Fruit fly (Drosophila melanogaster): ENCODE results near the gene Rnp4F.

Rnp4F gene

DNA sequence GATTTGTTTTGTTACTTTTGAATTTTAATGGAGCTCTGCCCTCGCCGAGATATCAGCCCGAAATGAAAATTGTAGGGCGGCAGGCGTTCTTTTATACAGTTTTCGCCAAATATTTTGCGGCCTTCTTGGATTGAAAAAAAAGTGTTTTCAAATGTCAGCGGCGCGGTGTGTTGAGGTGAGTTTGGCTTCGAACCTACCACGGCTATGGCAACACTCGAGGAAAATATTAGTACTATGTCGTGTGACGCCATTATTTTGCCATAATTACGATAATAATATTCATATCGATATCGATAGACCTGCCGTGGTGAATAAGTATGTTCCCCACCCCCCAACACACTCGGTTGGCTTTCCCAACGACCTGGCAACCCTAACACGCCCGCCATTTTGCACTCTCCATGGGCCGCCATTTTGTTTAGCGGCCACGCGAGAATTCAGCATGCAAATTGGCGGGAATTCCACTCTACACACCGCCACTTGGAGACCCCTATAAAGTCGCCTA lies 10.6 kb downstream of the Rnp4F start, which contains the start of the genes TrxT and dhd (continued):
- TF ChIP-seq achi (GFP tag; optimal IDR thresholded peaks at IDR 0.05) (no peak), CG34406 (GFP tag; optimal IDR thresholded peaks at IDR 0.05) (no peak), CG3919 (GFP tag; optimal IDR thresholded peaks at IDR 0.05) (peak; percentile 59), CG6854 (GFP tag; optimal IDR thresholded peaks at IDR 0.05) (peak; percentile 13), CG8119 (GFP tag; IDR thresholded peaks at IDR 0.05) (peak; percentile 36; the same call in 1 of the 3 replicates), Eip75B (GFP tag; optimal IDR thresholded peaks at IDR 0.05) (no peak), Eip78C (GFP tag) (peak; percentile 48), Ets96B (tag; optimal IDR thresholded peaks at IDR 0.05) (peak; percentile 21)

DNA sequence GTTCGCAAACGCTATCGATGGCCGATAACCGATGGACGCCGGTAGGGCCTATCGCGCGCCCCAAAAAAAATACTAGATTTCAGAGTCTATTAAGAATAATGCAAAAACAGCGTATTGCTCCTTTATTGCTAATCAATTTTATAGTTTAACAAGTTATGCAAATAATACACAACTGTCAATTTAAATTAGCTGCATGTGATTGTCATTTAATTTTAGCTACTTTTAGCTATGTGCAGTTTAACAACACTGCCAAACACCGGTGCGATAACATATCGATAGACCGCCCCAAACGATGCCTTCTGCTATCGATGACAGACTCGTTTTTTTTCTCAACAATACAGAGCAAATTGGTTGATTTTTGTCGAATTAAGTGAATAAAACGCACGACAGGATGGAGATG lies 13.5 kb downstream of the Rnp4F start, which contains the start of the genes Cdk7 and snf:
Cdk7 (minus strand) TSS at position 21 of the 400 bp plus-strand sequence.
snf (plus strand) TSS at position 280 of the 400 bp plus-strand sequence.
- TF ChIP-seq Ets21C (GFP tag; optimal IDR thresholded peaks at IDR 0.05) (no peak), Eip78C (GFP tag) (peak; percentile 20), CG8632 (GFP tag; optimal IDR thresholded peaks at IDR 0.05) (no peak), cyc (GFP tag; optimal IDR thresholded peaks at IDR 0.05) (peak; percentile 27), Blimp-1 (GFP tag; optimal IDR thresholded peaks at IDR 0.05) (no peak), CG31627 (GFP tag; optimal IDR thresholded peaks at IDR 0.05) (peak; percentile 44), CG4318 (GFP tag; optimal IDR thresholded peaks at IDR 0.05) (no peak), CG3919 (GFP tag; optimal IDR thresholded peaks at IDR 0.05) (peak; percentile 25), Hr39 (GFP tag; optimal IDR thresholded peaks at IDR 0.05) (no peak), Eip93F (GFP tag; optimal IDR thresholded peaks at IDR 0.05) (no peak), net (GFP tag; optimal IDR thresholded peaks at IDR 0.05) (no peak), Sox15 (GFP tag; optimal IDR thresholded peaks at IDR 0.05) (no peak), CG6163 (GFP tag; IDR thresholded peaks at IDR 0.05) (no peak), salr (GFP tag; optimal IDR thresholded peaks at IDR 0.05) (no peak), vri (GFP tag; optimal IDR thresholded peaks at IDR 0.05) (no peak), esn (GFP tag; optimal IDR thresholded peaks at IDR 0.05) (peak; percentile 42), lz (GFP tag; optimal IDR thresholded peaks at IDR 0.05) (peak; percentile 42), CG6792 (GFP tag; optimal IDR thresholded peaks at IDR 0.05) (peak; percentile 0), topi (GFP tag; optimal IDR thresholded peaks at IDR 0.05) (no peak), Ets96B (tag; optimal IDR thresholded peaks at IDR 0.05) (no peak), CG10631 (GFP tag; optimal IDR thresholded peaks at IDR 0.05) (peak; percentile 27), Lpt (GFP tag; optimal IDR thresholded peaks at IDR 0.05) (no peak), CG7368 (GFP tag; optimal IDR thresholded peaks at IDR 0.05) (no peak), fd59A (GFP tag; optimal IDR thresholded peaks at IDR 0.05) (no peak), Sox102F (GFP tag; optimal IDR thresholded peaks at IDR 0.05) (no peak), Smox (GFP tag; optimal IDR thresholded peaks at IDR 0.05) (no peak), acj6 (GFP tag; optimal IDR thresholded peaks at IDR 0.05) (peak; percentile 16), CG32006 (GFP tag; optimal IDR thresholded peaks at IDR 0.05) (no peak), achi (GFP tag; optimal IDR thresholded peaks at IDR 0.05) (peak; percentile 13), CG8119 (GFP tag; IDR thresholded peaks at IDR 0.05) (no peak)

DNA sequence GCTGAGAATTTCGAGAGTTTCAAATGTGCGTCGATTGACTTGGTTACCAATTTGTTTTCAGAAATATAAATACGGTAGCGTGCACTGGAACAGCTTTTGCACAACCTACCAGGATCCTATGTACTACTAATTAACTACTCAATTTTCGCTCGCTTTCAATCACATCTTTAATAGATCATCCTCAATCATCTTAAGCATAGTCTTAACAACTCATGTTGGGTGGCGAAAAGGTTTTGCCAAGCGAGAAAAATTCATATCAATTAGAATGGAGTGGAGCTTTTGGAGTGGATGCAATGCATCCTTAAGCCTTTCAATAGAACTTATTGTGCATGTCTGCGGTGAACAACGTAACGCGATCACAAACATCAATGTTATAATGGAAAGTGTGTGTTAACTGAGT lies 15.2 kb downstream of the Rnp4F start, which contains the start of gene CG17764:
CG17764 (minus strand) TSS at position 101 of the 400 bp plus-strand sequence.
- no peak for TF ChIP-seq CG16779 (tag; optimal IDR thresholded peaks at IDR 0.05)
- no peak for TF ChIP-seq Eip93F (GFP tag; optimal IDR thresholded peaks at IDR 0.05)
- TF ChIP-seq CG4318 (GFP tag; optimal IDR thresholded peaks at IDR 0.05) = no peak
- TF ChIP-seq Hr4 (GFP tag; optimal IDR thresholded peaks at IDR 0.05) = no peak
- TF ChIP-seq eg (GFP tag; IDR thresholded peaks at IDR 0.05) = no peak
- no peak for TF ChIP-seq CG8319 (GFP tag; optimal IDR thresholded peaks at IDR 0.05)
- no peak for TF ChIP-seq Gug (GFP tag; IDR thresholded peaks at IDR 0.05)
- no peak for TF ChIP-seq topi (GFP tag; optimal IDR thresholded peaks at IDR 0.05)
- TF ChIP-seq OdsH (GFP tag; optimal IDR thresholded peaks at IDR 0.05) = no peak
- TF ChIP-seq fd59A (GFP tag; optimal IDR thresholded peaks at IDR 0.05) = no peak
- no peak for TF ChIP-seq svp (GFP tag)
- no peak for TF ChIP-seq CG31627 (GFP tag; optimal IDR thresholded peaks at IDR 0.05)
- TF ChIP-seq Sox14 (GFP tag; optimal IDR thresholded peaks at IDR 0.05) = no peak
- no peak for TF ChIP-seq Eip75B (GFP tag; optimal IDR thresholded peaks at IDR 0.05)
- TF ChIP-seq dsx (GFP tag; optimal IDR thresholded peaks at IDR 0.05; ENCODE audit: poor library complexity, severe bottlenecking) = no peak
